Worm (Caenorhabditis elegans) whole organism, L4/young adult: ENCODE measurements around the gene taf-6.2.

ENCODE experiments used
- W03F9.2 ChIP-seq: fragments of 150-350 bp; optimal IDR thresholded peaks from 2 replicates; lab custom pipeline; 2014; ENCODE audit warnings: missing biosample characterization, missing genetic modification characterization
- dao-5 ChIP-seq: sonication (generic microtip); optimal IDR thresholded peaks from 2 replicates; lab custom pipeline; 2016; ENCODE audit warnings: missing genotype, missing genetic modification characterization, moderate library complexity, missing compliant biosample characterization
- him-1 ChIP-seq: sonication (generic microtip); optimal IDR thresholded peaks from 2 replicates; lab custom pipeline; 2016; ENCODE audit warnings: missing genotype, missing genetic modification reagents, missing genetic modification characterization, missing compliant biosample characterization

Gene taf-6.2

ce11 chrIV:3661117-3661634 lies 33.4 kb downstream of the taf-6.2 start:
- no peak for TF ChIP-seq dao-5
- no peak for TF ChIP-seq him-1 (tag; lab: Kevin White, UChicago)
- no peak for TF ChIP-seq W03F9.2 (tag; lab: Kevin White, UChicago)

ce11 chrIV:3659951-3660350 lies 34.6 kb downstream of the taf-6.2 start:
- TF ChIP-seq him-1 (tag; lab: Kevin White, UChicago) (no peak), dao-5 (no peak), W03F9.2 (tag; lab: Kevin White, UChicago) (no peak)

- TF ChIP-seq W03F9.2 (tag; lab: Kevin White, UChicago) (no peak), dao-5 (no peak), him-1 (tag; lab: Kevin White, UChicago) (no peak)
Measured at ce11 chrIV:3655896-3656295, 38.6 kb downstream of the taf-6.2 start.

- TF ChIP-seq dao-5 (no peak), him-1 (tag; lab: Kevin White, UChicago) (no peak), W03F9.2 (tag; lab: Kevin White, UChicago) (no peak)
Measured at ce11 chrIV:3654823-3655222, 39.7 kb downstream of the taf-6.2 start.

ce11 chrIV:3654214-3654613 lies 40.3 kb downstream of the taf-6.2 start:
- TF ChIP-seq dao-5 (no peak), W03F9.2 (tag; lab: Kevin White, UChicago) (no peak), him-1 (tag; lab: Kevin White, UChicago) (no peak)

ce11 chrIV:3653420-3653823 lies 41.1 kb downstream of the taf-6.2 start:
- TF ChIP-seq him-1 (tag; lab: Kevin White, UChicago) (no peak), dao-5 (no peak), W03F9.2 (tag; lab: Kevin White, UChicago) (no peak)

- TF ChIP-seq him-1 (tag; lab: Kevin White, UChicago) = no peak
Measured at ce11 chrIV:3652784-3653383, 41.6 kb downstream of the taf-6.2 start.

- TF ChIP-seq W03F9.2 (tag; lab: Kevin White, UChicago) (no peak), dao-5 (no peak), him-1 (tag; lab: Kevin White, UChicago) (no peak)
Measured at ce11 chrIV:3652223-3652622, 42.3 kb downstream of the taf-6.2 start.

- TF ChIP-seq W03F9.2 (tag; lab: Kevin White, UChicago) (no peak), dao-5 (no peak)
Measured at ce11 chrIV:3648634-3649240, 45.8 kb downstream of the taf-6.2 start, which contains the start of gene CC8.2. CC8.2 (minus strand) TSS chrIV:3648684.

ce11 chrIV:3647551-3647950 lies 47.0 kb downstream of the taf-6.2 start:
- TF ChIP-seq W03F9.2 (tag; lab: Kevin White, UChicago) (no peak), dao-5 (no peak), him-1 (tag; lab: Kevin White, UChicago) (no peak)

- TF ChIP-seq him-1 (tag; lab: Kevin White, UChicago) (no peak), dao-5 (no peak), W03F9.2 (tag; lab: Kevin White, UChicago) (no peak)
Measured at ce11 chrIV:3646338-3647154, 48.0 kb downstream of the taf-6.2 start.

- TF ChIP-seq W03F9.2 (tag; lab: Kevin White, UChicago) (no peak), dao-5 (no peak), him-1 (tag; lab: Kevin White, UChicago) (no peak)
Measured at ce11 chrIV:3645487-3645886, 49.0 kb downstream of the taf-6.2 start.

- TF ChIP-seq W03F9.2 (tag; lab: Kevin White, UChicago) (no peak), dao-5 (no peak), him-1 (tag; lab: Kevin White, UChicago) (no peak)
Measured at ce11 chrIV:3644863-3645378, 49.6 kb downstream of the taf-6.2 start.

ce11 chrIV:3642189-3642588 lies 52.3 kb downstream of the taf-6.2 start, which contains the start of gene CC8.3:
CC8.3 (minus strand) TSS chrIV:3642289.
- no peak for TF ChIP-seq W03F9.2 (tag; lab: Kevin White, UChicago)
- no peak for TF ChIP-seq him-1 (tag; lab: Kevin White, UChicago)
- TF ChIP-seq dao-5 = no peak
